Worm (Caenorhabditis elegans) whole organism, L4 larva: ENCODE measurements around the gene cyn-6.

ENCODE experiments used
- D1046.2 ChIP-seq: fragments of 200-800 bp; sonication (Bioruptor generic); IDR thresholded peaks from 2 replicates; pipeline ENCODE4 v1.3.6; 2022; ENCODE audit warnings: missing genetic modification characterization, missing compliant biosample characterization
- F10B5.3 ChIP-seq: sonication (generic microtip); optimal IDR thresholded peaks from 2 replicates; lab custom pipeline; 2016; ENCODE audit warnings: mild to moderate bottlenecking, missing genetic modification characterization, missing compliant biosample characterization
- F26F4.8 ChIP-seq: fragments of 200-800 bp; sonication (Bioruptor generic); conservative IDR thresholded peaks from 2 replicates; pipeline ENCODE4 v1.3.6; 2022; ENCODE audit warnings: missing genetic modification characterization, missing compliant biosample characterization
- Y105C5A.15 ChIP-seq: fragments of 200-800 bp; sonication (Bioruptor generic); IDR thresholded peaks from 2 replicates; pipeline ENCODE4 v1.3.6; 2022; ENCODE audit warnings: missing genetic modification characterization, missing compliant biosample characterization
- Y48G9A.11 ChIP-seq: fragments of 200-800 bp; sonication (Bioruptor generic); IDR thresholded peaks from 2 replicates; pipeline ENCODE4 v1.3.6; 2022; ENCODE audit warnings: missing genetic modification reagents, missing genetic modification characterization, missing compliant biosample characterization
- ZK337.2 ChIP-seq: fragments of 200-800 bp; sonication (Bioruptor generic); IDR thresholded peaks from 2 replicates; pipeline ENCODE4 v1.3.6; 2022; ENCODE audit warnings: missing genetic modification reagents, missing genetic modification characterization, missing compliant biosample characterization
- aha-1 ChIP-seq: fragments of 150-350 bp; peaks from one replicate; lab custom pipeline; 2014; ENCODE audit warnings: missing biosample characterization, missing genetic modification characterization
- ama-1 ChIP-seq: fragments of 150-350 bp; optimal IDR thresholded peaks from 2 replicates; lab custom pipeline; 2014; ENCODE audit warnings: inconsistent platforms, mixed read lengths
- arid-1 ChIP-seq: fragments of 200-800 bp; sonication (Bioruptor generic); conservative IDR thresholded peaks from 2 replicates; pipeline ENCODE4 v1.3.6; 2022; ENCODE audit warnings: missing genetic modification reagents, missing genetic modification characterization, missing compliant biosample characterization
- ceh-32 ChIP-seq: sonication (generic microtip); optimal IDR thresholded peaks from 2 replicates; lab custom pipeline; 2016; ENCODE audit warnings: mild to moderate bottlenecking, missing genetic modification characterization, missing compliant biosample characterization; ENCODE audit not compliant: poor library complexity
- ces-1 ChIP-seq: fragments of 150-350 bp; sonication (generic microtip); optimal IDR thresholded peaks from 4 replicates; lab custom pipeline; 2014; ENCODE audit warnings: missing biosample characterization, missing genetic modification reagents, missing genetic modification characterization
- ctbp-1 ChIP-seq: fragments of 200-800 bp; sonication (Bioruptor generic); IDR thresholded peaks from 2 replicates; pipeline ENCODE4 v1.3.6; 2022; ENCODE audit warnings: missing genetic modification reagents, missing genetic modification characterization, missing compliant biosample characterization
- daf-16 ChIP-seq, 3 experiments: sonication (generic microtip); optimal IDR thresholded peaks; 2 replicates each; lab custom pipeline; 2016 to 2017; ENCODE audit warnings: missing genetic modification characterization in 3 of 3, missing genetic modification reagents in 3 of 3, mild to moderate bottlenecking in 2 of 3, missing compliant biosample characterization in 2 of 3, missing biosample characterization in 1 of 3, moderate library complexity in 1 of 3
- dmd-6 ChIP-seq: fragments of 200-800 bp; sonication (Bioruptor generic); IDR thresholded peaks from 2 replicates; pipeline ENCODE4 v1.3.6; 2022; ENCODE audit warnings: missing genetic modification reagents, missing genetic modification characterization, missing compliant biosample characterization
- dmd-8 ChIP-seq: fragments of 200-800 bp; sonication (Bioruptor generic); IDR thresholded peaks from 2 replicates; pipeline ENCODE4 v1.3.6; 2022; ENCODE audit warnings: missing genetic modification characterization, missing compliant biosample characterization
- dpl-1 ChIP-seq: fragments of 150-350 bp; optimal IDR thresholded peaks from 2 replicates; lab custom pipeline; 2014; ENCODE audit warnings: missing biosample characterization, missing genetic modification reagents, missing genetic modification characterization
- dve-1 ChIP-seq: sonication (generic microtip); optimal IDR thresholded peaks from 2 replicates; lab custom pipeline; 2017; ENCODE audit warnings: antibody characterized with exemption, mild to moderate bottlenecking, missing genetic modification characterization, missing compliant biosample characterization; ENCODE audit not compliant: insufficient read depth
- egl-43 ChIP-seq: fragments of 200-800 bp; sonication (Bioruptor generic); IDR thresholded peaks from 2 replicates; pipeline ENCODE4 v1.3.6; 2022; ENCODE audit warnings: missing genetic modification reagents, missing genetic modification characterization, missing compliant biosample characterization
- fos-1 ChIP-seq: fragments of 150-350 bp; optimal IDR thresholded peaks from 2 replicates; lab custom pipeline; 2014; ENCODE audit warnings: missing biosample characterization, missing genetic modification characterization
- gei-8 ChIP-seq: fragments of 200-800 bp; sonication (Bioruptor generic); optimal IDR thresholded peaks from 2 replicates; lab custom pipeline; 2018; ENCODE audit warnings: mild to moderate bottlenecking, missing genetic modification characterization, missing compliant biosample characterization
- hif-1 ChIP-seq, 2 experiments: sonication (generic microtip); optimal IDR thresholded peaks; 2 replicates each; lab custom pipeline; 2016 to 2017; ENCODE audit warnings: missing compliant biosample characterization in 2 of 2, missing genetic modification characterization in 2 of 2, missing genetic modification reagents in 2 of 2, missing genotype in 2 of 2, mild to moderate bottlenecking in 1 of 2
- hlh-11 ChIP-seq: fragments of 200-800 bp; sonication (Bioruptor generic); optimal IDR thresholded peaks from 2 replicates; lab custom pipeline; 2018; ENCODE audit warnings: mild to moderate bottlenecking, missing genetic modification characterization, missing compliant biosample characterization
- hlh-30 ChIP-seq: sonication (generic microtip); optimal IDR thresholded peaks from 2 replicates; lab custom pipeline; 2017; ENCODE audit warnings: antibody characterized with exemption, mild to moderate bottlenecking, missing genetic modification characterization, missing compliant biosample characterization; ENCODE audit not compliant: insufficient read depth
- hmg-1.1 ChIP-seq: fragments of 200-800 bp; sonication (Bioruptor generic); IDR thresholded peaks from 2 replicates; pipeline ENCODE4 v1.3.6; 2022; ENCODE audit warnings: missing genetic modification reagents, missing genetic modification characterization, missing compliant biosample characterization
- jun-1 ChIP-seq: fragments of 150-350 bp; optimal IDR thresholded peaks from 2 replicates; lab custom pipeline; 2014; ENCODE audit warnings: missing biosample characterization, missing genetic modification reagents, missing genetic modification characterization
- lin-38 ChIP-seq: fragments of 200-800 bp; sonication (Bioruptor generic); IDR thresholded peaks from 2 replicates; pipeline ENCODE4 v1.3.6; 2022; ENCODE audit warnings: missing genetic modification reagents, missing genetic modification characterization, missing compliant biosample characterization
- lir-3 ChIP-seq: sonication (generic microtip); optimal IDR thresholded peaks from 2 replicates; lab custom pipeline; 2016; ENCODE audit warnings: mild to moderate bottlenecking, missing genetic modification characterization, missing compliant biosample characterization
- mdl-1 ChIP-seq, 2 experiments: fragments of 150-350 bp in 1 of 2; sonication (generic microtip) in 1 of 2; optimal IDR thresholded peaks; 2 replicates each; lab custom pipeline; 2014 to 2017; ENCODE audit warnings: missing biosample characterization in 2 of 2, missing genetic modification characterization in 2 of 2
- mep-1 ChIP-seq: fragments of 150-350 bp; sonication (generic microtip); optimal IDR thresholded peaks from 3 replicates; lab custom pipeline; 2014; ENCODE audit warnings: missing biosample characterization, missing genetic modification characterization
- mxl-2 ChIP-seq: fragments of 200-800 bp; sonication (Bioruptor generic); conservative IDR thresholded peaks from 2 replicates; pipeline ENCODE4 v1.3.6; 2022; ENCODE audit warnings: missing genetic modification reagents, missing genetic modification characterization, missing compliant biosample characterization
- mxl-3 ChIP-seq: fragments of 200-800 bp; sonication (Bioruptor generic); optimal IDR thresholded peaks from 2 replicates; lab custom pipeline; 2018; ENCODE audit warnings: mild to moderate bottlenecking, missing genetic modification characterization, missing compliant biosample characterization
- nhr-41 ChIP-seq: fragments of 200-800 bp; sonication (Bioruptor generic); IDR thresholded peaks from 2 replicates; pipeline ENCODE4 v1.3.6; 2022; ENCODE audit warnings: missing genetic modification reagents, missing genetic modification characterization, missing compliant biosample characterization
- nhr-48 ChIP-seq: sonication (generic microtip); optimal IDR thresholded peaks from 2 replicates; lab custom pipeline; 2016; ENCODE audit warnings: mild to moderate bottlenecking, missing genetic modification characterization, missing compliant biosample characterization
- nhr-76 ChIP-seq: fragments of 150-350 bp; optimal IDR thresholded peaks from 2 replicates; lab custom pipeline; 2014; ENCODE audit warnings: missing biosample characterization, missing genetic modification characterization
- pqm-1 ChIP-seq: sonication (generic microtip); optimal IDR thresholded peaks from 2 replicates; lab custom pipeline; 2017; ENCODE audit warnings: missing biosample characterization, missing genetic modification characterization
- rbr-2 ChIP-seq: sonication (generic microtip); optimal IDR thresholded peaks from 2 replicates; lab custom pipeline; 2016; ENCODE audit warnings: missing genotype, missing genetic modification characterization, missing compliant biosample characterization
- set-16 ChIP-seq: fragments of 200-800 bp; sonication (Bioruptor generic); IDR thresholded peaks from 2 replicates; pipeline ENCODE4 v1.3.6; 2022; ENCODE audit warnings: missing genetic modification reagents, missing genetic modification characterization, missing compliant biosample characterization
- snpc-4 ChIP-seq: fragments of 150-350 bp; optimal IDR thresholded peaks from 2 replicates; lab custom pipeline; 2014; ENCODE audit warnings: missing biosample characterization, missing genetic modification characterization
- unc-62 ChIP-seq, 3 experiments: fragments of 150-350 bp in 1 of 3; sonication (generic microtip); optimal IDR thresholded peaks in 2 of 3; peaks in 1 of 3; 1 replicate in 1 of 3; 2 replicates in 2 of 3; lab custom pipeline; 2014 to 2017; ENCODE audit warnings: missing biosample characterization in 3 of 3, missing genetic modification characterization in 3 of 3, missing genetic modification reagents in 3 of 3, missing genotype in 1 of 3
- vab-7 ChIP-seq: fragments of 200-800 bp; sonication (Bioruptor generic); IDR thresholded peaks from 2 replicates; pipeline ENCODE4 v1.3.6; 2022; ENCODE audit warnings: missing genetic modification reagents, missing genetic modification characterization, missing compliant biosample characterization
- zip-11 ChIP-seq: fragments of 200-800 bp; sonication (Bioruptor generic); IDR thresholded peaks from 2 replicates; pipeline ENCODE4 v1.3.6; 2022; ENCODE audit warnings: missing genetic modification characterization, missing compliant biosample characterization

The cyn-6 gene

ce11 chrIII:757981-758380 lies 15.2 kb upstream of the cyn-6 start, which contains the start of gene T17H7.7:
TSS of gene T17H7.7 (minus strand) at chrIII:758081.
- no peak for TF ChIP-seq snpc-4 (tag; lab: Kevin White, UChicago)
- no peak for TF ChIP-seq F10B5.3
- TF ChIP-seq unc-62 (GFP tag; optimal IDR thresholded peaks at IDR 0.05 in 1 of 2; lab: Kevin White, UChicago) = peak in 1 of 2 experiments; percentile 1
- TF ChIP-seq unc-62 (tag; optimal IDR thresholded peaks at IDR 0.05; lab: Kevin White, UChicago) = no peak
- no peak for TF ChIP-seq F26F4.8 (GFP tag; lab: Robert Waterston, UW)
- no peak for TF ChIP-seq mxl-2 (GFP tag; lab: Robert Waterston, UW)
- no peak for TF ChIP-seq ZK337.2 (GFP tag; lab: Robert Waterston, UW)
- no peak for TF ChIP-seq D1046.2 (GFP tag; lab: Robert Waterston, UW)

ce11 chrIII:759675-760074 lies 13.5 kb upstream of the cyn-6 start:
- no peak for TF ChIP-seq hif-1 (tag; optimal IDR thresholded peaks at IDR 0.05; lab: Kevin White, UChicago)
- peak; percentile 8 for TF ChIP-seq mxl-3 (GFP tag; lab: Kevin White, UChicago)
- peak; percentile 75 for TF ChIP-seq nhr-48
- TF ChIP-seq Y48G9A.11 (GFP tag; lab: Robert Waterston, UW) = 0 out of 2 replicates have a peak, but pooled peaks have one; percentile 10
- TF ChIP-seq mdl-1 (tag; optimal IDR thresholded peaks at IDR 0.05; lab: Kevin White, UChicago) = peak in 1 of 2 experiments; percentile 36
- TF ChIP-seq hlh-30 (tag; lab: Kevin White, UChicago) = peak; percentile 46
- TF ChIP-seq aha-1 (tag; lab: Kevin White, UChicago) = no peak
- TF ChIP-seq hlh-11 (tag; lab: Kevin White, UChicago) = peak; percentile 58

- TF ChIP-seq Y105C5A.15 (GFP tag; lab: Robert Waterston, UW) (no peak), ces-1 (no peak), dmd-8 (no peak), ctbp-1 (GFP tag; lab: Robert Waterston, UW) (no peak), mdl-1 (tag; optimal IDR thresholded peaks at IDR 0.05; lab: Kevin White, UChicago) (no peak), dpl-1 (GFP tag; lab: Kevin White, UChicago) (no peak), daf-16 (GFP tag; optimal IDR thresholded peaks at IDR 0.05; lab: Kevin White, UChicago) (no peak), daf-16 (tag; optimal IDR thresholded peaks at IDR 0.05; lab: Kevin White, UChicago) (no peak), dmd-6 (GFP tag; lab: Robert Waterston, UW) (no peak), dve-1 (tag; lab: Kevin White, UChicago) (no peak), lin-38 (GFP tag; lab: Robert Waterston, UW) (no peak), arid-1 (no peak), ama-1 (lab: Kevin White, UChicago) (no peak)
Observed at ce11 chrIII:761476-761875, 11.7 kb upstream of the cyn-6 start, which contains the start of gene nlp-52. TSS of gene nlp-52 (plus strand) at chrIII:761776.

ce11 chrIII:762508-762907 lies 10.7 kb upstream of the cyn-6 start:
- no peak for TF ChIP-seq nhr-76 (tag; lab: Kevin White, UChicago)
- TF ChIP-seq vab-7 (GFP tag; lab: Robert Waterston, UW) = no peak
- no peak for TF ChIP-seq hlh-30 (tag; lab: Kevin White, UChicago)
- TF ChIP-seq nhr-41 (GFP tag; lab: Robert Waterston, UW) = no peak
- no peak for TF ChIP-seq Y48G9A.11 (GFP tag; lab: Robert Waterston, UW)

ce11 chrIII:764404-764803 lies 8.8 kb upstream of the cyn-6 start:
- TF ChIP-seq pqm-1 (tag; lab: Kevin White, UChicago) = no peak
- TF ChIP-seq set-16 = no peak
- no peak for TF ChIP-seq dpl-1 (GFP tag; lab: Kevin White, UChicago)
- TF ChIP-seq zip-11 = no peak
- TF ChIP-seq mxl-2 (GFP tag; lab: Robert Waterston, UW) = no peak
- TF ChIP-seq aha-1 (tag; lab: Kevin White, UChicago) = peak; percentile 53
- no peak for TF ChIP-seq lin-38 (GFP tag; lab: Robert Waterston, UW)
- no peak for TF ChIP-seq jun-1
- TF ChIP-seq hlh-11 (tag; lab: Kevin White, UChicago) = no peak
- peak; percentile 13 for TF ChIP-seq hlh-30 (tag; lab: Kevin White, UChicago)
- no peak for TF ChIP-seq dve-1 (tag; lab: Kevin White, UChicago)
- TF ChIP-seq gei-8 (GFP tag; lab: Kevin White, UChicago) = no peak
- TF ChIP-seq ZK337.2 (GFP tag; lab: Robert Waterston, UW) = no peak
- peak; percentile 50; the same call in 1 of the 2 replicates for TF ChIP-seq hmg-1.1 (GFP tag; lab: Robert Waterston, UW)
- no peak for TF ChIP-seq fos-1 (tag; lab: Kevin White, UChicago)
- TF ChIP-seq egl-43 (GFP tag; lab: Robert Waterston, UW) = 0 out of 2 replicates have a peak, but pooled peaks have one; percentile 25
- TF ChIP-seq arid-1 = no peak
- no peak for TF ChIP-seq ceh-32 (tag; lab: Kevin White, UChicago)
- no peak for TF ChIP-seq lir-3 (tag; lab: Kevin White, UChicago)
- peak; percentile 31 for TF ChIP-seq mep-1 (tag; lab: Kevin White, UChicago)
- TF ChIP-seq rbr-2 (tag; lab: Kevin White, UChicago) = peak; percentile 57
